Fruit fly (Drosophila melanogaster): ENCODE measurements around the gene CG8952.

DNA sequence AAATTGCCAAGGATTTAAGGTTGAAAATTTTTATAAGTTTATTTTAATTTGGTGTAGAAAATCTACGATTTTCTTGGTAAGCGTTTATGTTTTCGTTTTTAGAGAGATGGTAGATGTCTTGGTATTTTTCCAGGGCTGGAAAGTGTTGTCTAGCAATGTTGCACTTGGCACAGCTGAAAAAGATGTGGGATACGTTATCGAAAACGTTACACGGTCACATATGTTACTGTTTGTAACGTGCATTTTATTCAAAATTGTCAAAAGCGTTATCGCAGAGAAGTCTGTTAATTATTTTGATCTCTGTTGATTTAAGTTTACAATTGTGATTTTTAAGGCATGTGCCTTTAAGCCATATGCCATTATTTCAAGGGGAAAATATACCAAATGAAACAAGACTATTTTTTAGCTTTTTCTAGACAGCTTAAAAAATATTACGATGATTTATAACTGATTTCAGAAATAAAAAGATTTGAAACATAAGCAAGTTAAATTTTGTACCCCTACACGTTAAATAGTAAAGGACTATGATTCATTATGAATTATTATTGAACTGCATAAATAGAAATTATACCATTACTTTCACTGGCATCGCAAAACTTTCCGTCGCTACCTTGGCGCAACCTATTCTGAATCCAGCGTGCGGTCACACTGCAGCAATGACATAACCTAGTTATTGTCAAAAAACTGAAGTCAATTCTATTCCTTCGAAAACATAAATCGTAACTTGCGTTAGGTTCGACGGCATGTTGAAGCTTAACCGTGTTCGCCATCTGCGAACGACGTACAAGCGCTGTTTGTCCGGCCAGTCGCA lies 19.4 kb upstream of the CG8952 start, which contains the start of the genes Paf-AHalpha and mRpS30:
- TF ChIP-seq Smox (GFP tag; optimal IDR thresholded peaks at IDR 0.05) = no peak
- no peak for TF ChIP-seq CG11902 (GFP tag; optimal IDR thresholded peaks at IDR 0.05)
- TF ChIP-seq lz (GFP tag; optimal IDR thresholded peaks at IDR 0.05) = no peak
- peak; percentile 80 for TF ChIP-seq Blimp-1 (GFP tag; optimal IDR thresholded peaks at IDR 0.05)
- no peak for TF ChIP-seq Met (GFP tag; optimal IDR thresholded peaks at IDR 0.05)
- no peak for TF ChIP-seq Hr38 (GFP tag; optimal IDR thresholded peaks at IDR 0.05)
- TF ChIP-seq fd59A (GFP tag; optimal IDR thresholded peaks at IDR 0.05) = no peak
- TF ChIP-seq CG11762 (GFP tag; optimal IDR thresholded peaks at IDR 0.05; ENCODE audit: insufficient read depth) = no peak
- no peak for TF ChIP-seq pdm3 (GFP tag; optimal IDR thresholded peaks at IDR 0.05)
- TF ChIP-seq topi (GFP tag; optimal IDR thresholded peaks at IDR 0.05) = no peak
- no peak for TF ChIP-seq OdsH (GFP tag; optimal IDR thresholded peaks at IDR 0.05)
- TF ChIP-seq Gug (GFP tag; IDR thresholded peaks at IDR 0.05) = no peak

Measured in whole organism, prepupa.